Worm (Caenorhabditis elegans) whole organism, mixed stage, embryonic: ENCODE results near the gene cyp-35B2.

Experiments used
- M03D4.4 ChIP-seq: sonication (generic microtip); optimal IDR thresholded peaks from 2 replicates; lab custom pipeline; 2017; ENCODE audit warnings: mild to moderate bottlenecking, missing genetic modification characterization, missing compliant biosample characterization
- bed-3 ChIP-seq: fragments of 200-800 bp; sonication (Bioruptor generic); optimal IDR thresholded peaks from 3 replicates; lab custom pipeline; 2018; ENCODE audit warnings: mild to moderate bottlenecking, missing genetic modification characterization, moderate library complexity, missing compliant biosample characterization
- blmp-1 ChIP-seq: fragments of 150-350 bp; optimal IDR thresholded peaks from 2 replicates; lab custom pipeline; 2014; ENCODE audit warnings: missing biosample characterization, missing genetic modification characterization
- ceh-39 ChIP-seq: fragments of 150-350 bp; optimal IDR thresholded peaks from 2 replicates; lab custom pipeline; 2014; ENCODE audit warnings: missing biosample characterization, missing genetic modification characterization
- ceh-83 ChIP-seq: fragments of 200-800 bp; sonication (Bioruptor generic); optimal IDR thresholded peaks from 2 replicates; lab custom pipeline; 2018; ENCODE audit warnings: mild to moderate bottlenecking, missing genetic modification characterization, missing compliant biosample characterization
- ces-1 ChIP-seq: fragments of 150-350 bp; optimal IDR thresholded peaks from 2 replicates; lab custom pipeline; 2014; ENCODE audit warnings: missing biosample characterization, missing genetic modification reagents, missing genetic modification characterization
- drap-1 ChIP-seq: fragments of 200-800 bp; sonication (Bioruptor generic); optimal IDR thresholded peaks from 3 replicates; lab custom pipeline; 2018; ENCODE audit warnings: mild to moderate bottlenecking, missing genetic modification characterization, missing compliant biosample characterization
- elt-1 ChIP-seq: sonication (generic microtip); optimal IDR thresholded peaks from 2 replicates; lab custom pipeline; 2017; ENCODE audit warnings: missing genetic modification characterization, mild to moderate bottlenecking, missing compliant biosample characterization, antibody characterized with exemption, moderate library complexity, borderline replicate concordance; ENCODE audit not compliant: insufficient read depth
- elt-3 ChIP-seq: fragments of 150-350 bp; optimal IDR thresholded peaks from 2 replicates; lab custom pipeline; 2014; ENCODE audit warnings: missing biosample characterization, missing genetic modification characterization
- flh-1 ChIP-seq: fragments of 200-800 bp; sonication (Bioruptor generic); optimal IDR thresholded peaks from 2 replicates; lab custom pipeline; 2018; ENCODE audit warnings: mild to moderate bottlenecking, missing genetic modification characterization, moderate library complexity, missing compliant biosample characterization
- ham-2 ChIP-seq: fragments of 200-800 bp; sonication (Bioruptor generic); optimal IDR thresholded peaks from 2 replicates; lab custom pipeline; 2018; ENCODE audit warnings: mild to moderate bottlenecking, missing genetic modification characterization, missing compliant biosample characterization
- hlh-1 ChIP-seq: fragments of 150-350 bp; optimal IDR thresholded peaks from 2 replicates; lab custom pipeline; 2014; ENCODE audit warnings: missing biosample characterization, missing genetic modification reagents, missing genetic modification characterization
- lin-13 ChIP-seq: fragments of 150-350 bp; optimal IDR thresholded peaks from 2 replicates; lab custom pipeline; 2014; ENCODE audit warnings: missing biosample characterization, missing genetic modification characterization
- lin-32 ChIP-seq: fragments of 200-800 bp; sonication (Bioruptor generic); optimal IDR thresholded peaks from 2 replicates; lab custom pipeline; 2018; ENCODE audit warnings: mild to moderate bottlenecking, missing genetic modification characterization, missing compliant biosample characterization
- lsy-2 ChIP-seq: fragments of 150-350 bp; optimal IDR thresholded peaks from 2 replicates; lab custom pipeline; 2014; ENCODE audit warnings: missing biosample characterization, missing genetic modification characterization
- mep-1 ChIP-seq: fragments of 150-350 bp; optimal IDR thresholded peaks from 2 replicates; lab custom pipeline; 2017; ENCODE audit warnings: missing biosample characterization, missing genetic modification reagents, missing genetic modification characterization, inconsistent platforms
- mls-2 ChIP-seq: sonication (generic microtip); optimal IDR thresholded peaks from 2 replicates; lab custom pipeline; 2016; ENCODE audit warnings: mild to moderate bottlenecking, missing genetic modification characterization, moderate library complexity, missing compliant biosample characterization
- nhr-12 ChIP-seq: fragments of 150-350 bp; optimal IDR thresholded peaks from 2 replicates; lab custom pipeline; 2014; ENCODE audit warnings: missing biosample characterization, missing genetic modification characterization
- nhr-2 ChIP-seq: fragments of 150-350 bp; optimal IDR thresholded peaks from 2 replicates; lab custom pipeline; 2014; ENCODE audit warnings: missing biosample characterization, missing genetic modification characterization
- nhr-237 ChIP-seq: fragments of 150-350 bp; optimal IDR thresholded peaks from 2 replicates; lab custom pipeline; 2014; ENCODE audit warnings: missing biosample characterization, missing genetic modification characterization
- nhr-28 ChIP-seq: fragments of 150-350 bp; optimal IDR thresholded peaks from 2 replicates; lab custom pipeline; 2014; ENCODE audit warnings: missing biosample characterization, missing genetic modification characterization
- pha-4 ChIP-seq: fragments of 150-350 bp; optimal IDR thresholded peaks from 2 replicates; lab custom pipeline; 2018; ENCODE audit warnings: missing biosample characterization, missing genetic modification reagents, missing genetic modification characterization
- sem-2 ChIP-seq: fragments of 200-800 bp; sonication (Bioruptor generic); optimal IDR thresholded peaks from 2 replicates; lab custom pipeline; 2018; ENCODE audit warnings: mild to moderate bottlenecking, missing genetic modification characterization, missing compliant biosample characterization
- snpc-4 ChIP-seq: fragments of 150-350 bp; optimal IDR thresholded peaks from 2 replicates; lab custom pipeline; 2014; ENCODE audit warnings: missing biosample characterization, missing genetic modification characterization
- sptf-1 ChIP-seq: sonication (generic microtip); optimal IDR thresholded peaks from 2 replicates; lab custom pipeline; 2017; ENCODE audit warnings: mild to moderate bottlenecking, missing genetic modification characterization, moderate library complexity, missing compliant biosample characterization
- tbx-8 ChIP-seq: fragments of 200-800 bp; sonication (Bioruptor generic); optimal IDR thresholded peaks from 2 replicates; lab custom pipeline; 2018; ENCODE audit warnings: mild to moderate bottlenecking, missing genetic modification characterization, moderate library complexity, missing compliant biosample characterization
- unc-120 ChIP-seq: sonication (generic microtip); optimal IDR thresholded peaks from 2 replicates; lab custom pipeline; 2017; ENCODE audit warnings: missing genetic modification characterization, missing compliant biosample characterization; ENCODE audit not compliant: poor library complexity, severe bottlenecking
- unc-39 ChIP-seq: fragments of 150-350 bp; optimal IDR thresholded peaks from 2 replicates; lab custom pipeline; 2014; ENCODE audit warnings: missing biosample characterization, missing genetic modification characterization
- unc-62 ChIP-seq: fragments of 150-350 bp; optimal IDR thresholded peaks from 2 replicates; lab custom pipeline; 2014; ENCODE audit warnings: missing biosample characterization, missing genetic modification reagents, missing genetic modification characterization
- zip-8 ChIP-seq: fragments of 150-350 bp; optimal IDR thresholded peaks from 2 replicates; lab custom pipeline; 2014; ENCODE audit warnings: missing biosample characterization, missing genetic modification characterization
- ztf-11 ChIP-seq: fragments of 150-350 bp; optimal IDR thresholded peaks from 2 replicates; lab custom pipeline; 2014; ENCODE audit warnings: missing biosample characterization, missing genetic modification characterization

The cyp-35B2 gene

DNA sequence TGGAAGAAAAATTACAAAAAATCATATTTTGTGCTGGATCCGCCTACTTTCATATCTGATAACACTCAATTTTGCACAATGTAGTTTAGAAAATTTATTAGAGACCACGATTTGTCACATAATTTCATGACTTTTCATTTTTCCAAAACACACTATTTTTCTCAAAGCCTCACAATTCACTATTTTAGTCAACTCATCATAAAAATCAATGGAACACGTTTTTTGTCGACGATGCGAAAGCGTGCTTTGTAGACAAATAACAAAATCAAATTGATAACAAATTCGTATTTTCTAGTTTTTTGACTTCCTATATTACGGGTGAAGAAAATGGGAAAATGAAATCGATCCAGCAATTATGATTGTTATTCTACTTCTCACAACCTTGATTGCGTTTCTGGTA lies at the start of gene cyp-35B2:
Gene cyp-35B2 (plus strand): TSS at position 301 of the 400 bp plus-strand sequence.
- no peak for TF ChIP-seq bed-3 (GFP tag; lab: Kevin White, UChicago)

DNA sequence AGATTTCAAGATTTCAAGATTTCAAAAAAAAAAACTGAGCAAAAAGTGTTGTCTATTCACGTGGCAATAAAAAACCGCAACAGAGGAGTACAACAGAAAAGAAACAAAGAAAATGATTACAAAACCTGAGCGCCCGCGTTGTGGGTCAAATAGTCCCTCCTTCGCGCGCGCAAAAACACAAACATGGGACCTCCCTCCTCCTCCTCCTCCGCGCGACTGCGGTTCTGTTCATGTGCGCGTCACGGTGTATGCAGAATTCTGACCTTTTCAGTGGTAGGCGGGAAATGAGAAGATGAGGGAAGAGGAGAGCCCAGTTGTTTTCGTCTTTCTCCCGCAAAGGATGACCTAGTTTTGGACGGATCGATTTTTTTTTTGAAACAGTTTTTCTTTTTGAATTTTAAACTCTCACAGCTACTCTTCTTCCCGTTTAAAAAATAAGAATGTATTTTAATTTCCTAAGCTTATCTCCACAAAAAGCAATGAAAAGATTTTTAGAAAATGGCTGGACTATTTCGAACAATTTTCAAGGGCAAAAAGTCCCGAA lies 49.5 kb upstream of the cyp-35B2 start, which contains the start of gene C17E7.4:
Gene C17E7.4 (plus strand): TSS at position 494 of the 544 bp plus-strand sequence.
- TF ChIP-seq lsy-2 = no peak
- TF ChIP-seq ces-1 (GFP tag; lab: Kevin White, UChicago) = no peak
- TF ChIP-seq nhr-237 (tag; lab: Kevin White, UChicago) = no peak
- TF ChIP-seq mep-1 (tag; lab: Kevin White, UChicago) = no peak
- TF ChIP-seq nhr-2 (tag; lab: Kevin White, UChicago) = no peak
- no peak for TF ChIP-seq unc-62
- TF ChIP-seq tbx-8 (GFP tag; lab: Kevin White, UChicago) = no peak
- no peak for TF ChIP-seq ceh-39 (tag; lab: Kevin White, UChicago)
- no peak for TF ChIP-seq elt-1 (tag; lab: Kevin White, UChicago)
- no peak for TF ChIP-seq hlh-1 (tag; lab: Kevin White, UChicago)
- no peak for TF ChIP-seq blmp-1
- TF ChIP-seq sptf-1 (tag; lab: Kevin White, UChicago) = no peak
- no peak for TF ChIP-seq ceh-83 (GFP tag; lab: Kevin White, UChicago)
- TF ChIP-seq lin-13 = no peak
- no peak for TF ChIP-seq lin-32 (GFP tag; lab: Kevin White, UChicago)
- no peak for TF ChIP-seq bed-3 (GFP tag; lab: Kevin White, UChicago)
- no peak for TF ChIP-seq mls-2

DNA sequence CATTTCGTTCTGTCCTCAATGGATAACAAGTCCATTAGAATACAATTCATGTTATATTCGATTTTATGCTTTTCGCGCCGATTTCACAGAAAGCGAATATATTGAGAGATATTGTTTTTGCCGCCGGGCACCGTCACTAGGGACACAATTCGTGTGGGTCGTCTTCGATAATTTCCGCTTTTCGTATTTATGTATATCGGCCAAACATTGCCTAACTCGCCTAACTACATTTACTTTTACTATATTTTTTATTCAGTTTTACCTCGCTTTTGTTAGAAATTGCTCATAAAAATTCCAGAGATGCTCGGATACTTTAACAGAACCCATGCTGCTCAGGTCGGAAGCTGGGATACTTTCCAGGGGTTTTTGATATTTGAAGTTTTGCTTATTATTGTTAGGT lies 47.3 kb upstream of the cyp-35B2 start, which contains the start of gene sre-9:
Gene sre-9 (plus strand): TSS at position 301 of the 400 bp plus-strand sequence.
- no peak for TF ChIP-seq bed-3 (GFP tag; lab: Kevin White, UChicago)
- TF ChIP-seq nhr-12 (tag; lab: Kevin White, UChicago) = no peak
- TF ChIP-seq nhr-28 = no peak
- no peak for TF ChIP-seq pha-4 (tag; lab: Kevin White, UChicago)
- TF ChIP-seq unc-39 = no peak
- TF ChIP-seq ham-2 = no peak
- TF ChIP-seq tbx-8 (GFP tag; lab: Kevin White, UChicago) = no peak
- TF ChIP-seq flh-1 = no peak
- no peak for TF ChIP-seq M03D4.4 (tag; lab: Kevin White, UChicago)
- no peak for TF ChIP-seq ceh-39 (tag; lab: Kevin White, UChicago)
- no peak for TF ChIP-seq nhr-2 (tag; lab: Kevin White, UChicago)
- no peak for TF ChIP-seq unc-62
- TF ChIP-seq mep-1 (tag; lab: Kevin White, UChicago) = no peak
- no peak for TF ChIP-seq snpc-4 (tag; lab: Kevin White, UChicago)
- TF ChIP-seq drap-1 (GFP tag; lab: Kevin White, UChicago) = no peak
- no peak for TF ChIP-seq lsy-2
- no peak for TF ChIP-seq blmp-1
- TF ChIP-seq lin-13 = no peak
- no peak for TF ChIP-seq unc-120
- no peak for TF ChIP-seq mls-2

DNA sequence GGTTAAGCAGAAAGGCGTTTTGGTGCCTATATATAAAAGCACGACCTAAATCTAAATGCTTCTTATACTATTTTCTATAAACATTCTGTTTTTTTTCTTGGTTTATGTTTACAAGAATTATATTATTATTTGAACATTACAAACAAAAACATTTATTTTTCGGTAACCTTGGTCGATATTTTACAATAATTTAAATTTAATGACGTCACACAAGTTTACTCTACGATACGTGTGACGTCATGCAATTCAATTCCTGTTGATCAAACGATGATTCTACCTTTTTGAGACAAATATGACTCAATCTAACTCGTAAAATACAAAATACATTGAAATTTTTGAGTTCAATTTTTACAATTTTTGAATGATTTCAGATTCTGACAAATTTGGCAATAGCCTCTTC lies 45.9 kb upstream of the cyp-35B2 start:
- TF ChIP-seq sptf-1 (tag; lab: Kevin White, UChicago) (no peak), zip-8 (tag; lab: Kevin White, UChicago) (peak; percentile 99), elt-3 (tag; lab: Kevin White, UChicago) (no peak), lin-32 (GFP tag; lab: Kevin White, UChicago) (no peak)

DNA sequence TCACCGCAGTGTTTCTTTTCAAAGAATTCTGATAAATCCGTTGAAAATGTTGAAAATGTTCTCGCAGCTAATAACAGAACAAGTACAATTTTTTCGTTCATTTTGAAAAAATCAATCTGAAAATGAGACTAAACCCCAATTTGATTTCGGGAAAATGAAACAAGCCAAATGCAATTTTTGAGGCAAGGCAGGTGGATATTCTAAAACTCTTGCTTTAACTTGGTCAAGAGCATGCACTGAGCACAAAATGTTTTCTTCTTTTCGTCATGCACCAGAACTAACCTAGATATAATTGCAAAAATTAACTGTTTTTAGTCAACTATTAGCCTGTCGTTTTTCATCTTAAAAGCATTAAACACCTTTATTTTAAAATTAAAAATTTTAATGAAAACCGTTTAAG lies 41.9 kb upstream of the cyp-35B2 start, which contains the start of gene irld-22:
Gene irld-22 (minus strand): TSS at position 101 of the 400 bp plus-strand sequence.
- TF ChIP-seq tbx-8 (GFP tag; lab: Kevin White, UChicago) (no peak), M03D4.4 (tag; lab: Kevin White, UChicago) (no peak), sptf-1 (tag; lab: Kevin White, UChicago) (no peak), mls-2 (no peak), unc-62 (no peak), unc-39 (no peak), elt-1 (tag; lab: Kevin White, UChicago) (no peak), mep-1 (tag; lab: Kevin White, UChicago) (no peak), sem-2 (GFP tag; lab: Kevin White, UChicago) (no peak), lin-13 (no peak), ceh-83 (GFP tag; lab: Kevin White, UChicago) (no peak), pha-4 (tag; lab: Kevin White, UChicago) (no peak), ztf-11 (tag; lab: Kevin White, UChicago) (no peak)
